Fruit fly (Drosophila melanogaster) whole organism, wandering third instar larva: Measurements from ENCODE around the gene escl.

Source experiments
- Abd-B ChIP-seq: fragments of >200 bp; optimal IDR thresholded peaks from 2 replicates; lab custom pipeline; 2017; ENCODE audit warnings: missing biosample characterization, missing genetic modification characterization
- CG32264 ChIP-seq: fragments of 200-800 bp; sonication (Bioruptor generic); optimal IDR thresholded peaks from 2 replicates; lab custom pipeline; 2016; ENCODE audit warnings: missing biosample characterization, missing genetic modification characterization
- CG9705 ChIP-seq: fragments of 200-800 bp; sonication (Bioruptor generic); optimal IDR thresholded peaks from 2 replicates; lab custom pipeline; 2018; ENCODE audit warnings: missing biosample characterization, mild to moderate bottlenecking, missing genetic modification characterization
- CrebA ChIP-seq: fragments of 200-800 bp; sonication (Bioruptor generic); optimal IDR thresholded peaks from 2 replicates; lab custom pipeline; 2016; ENCODE audit warnings: missing biosample characterization, mild to moderate bottlenecking, missing genetic modification characterization, borderline replicate concordance
- Dfd ChIP-seq: fragments of >200 bp; optimal IDR thresholded peaks from 2 replicates; lab custom pipeline; 2017; ENCODE audit warnings: missing biosample characterization, missing genetic modification characterization
- Dif ChIP-seq: fragments of 200-275, 200-300 bp; sonication (Bioruptor generic); optimal IDR thresholded peaks from 2 replicates; lab custom pipeline; 2018; ENCODE audit warnings: missing biosample characterization, missing genetic modification characterization; ENCODE audit not compliant: partially characterized antibody
- GATAd ChIP-seq: sonication (Bioruptor generic); optimal IDR thresholded peaks from 2 replicates; lab custom pipeline; 2016; ENCODE audit warnings: missing biosample characterization, missing genetic modification characterization
- HLH106 ChIP-seq: fragments of 200-800 bp; optimal IDR thresholded peaks from 3 replicates; lab custom pipeline; 2019; ENCODE audit warnings: missing biosample characterization, mild to moderate bottlenecking, missing genetic modification characterization, moderate library complexity
- Hnf4 ChIP-seq: fragments of 200-800 bp; sonication (Bioruptor generic); optimal IDR thresholded peaks from 2 replicates; lab custom pipeline; 2016; ENCODE audit warnings: missing biosample characterization, mild to moderate bottlenecking, missing genetic modification characterization
- Hr78 ChIP-seq: fragments of >200 bp; optimal IDR thresholded peaks from 2 replicates; lab custom pipeline; 2017; ENCODE audit warnings: missing biosample characterization, missing genetic modification characterization
- Hr83 ChIP-seq: fragments of 200-300 bp; sonication (Bioruptor generic); optimal IDR thresholded peaks from 2 replicates; lab custom pipeline; 2016; ENCODE audit warnings: missing biosample characterization, mild to moderate bottlenecking, missing genetic modification characterization, moderate library complexity; ENCODE audit not compliant: poor library complexity, severe bottlenecking
- Jra ChIP-seq: sonication (Bioruptor generic); optimal IDR thresholded peaks from 2 replicates; lab custom pipeline; 2016; ENCODE audit warnings: missing biosample characterization, missing genetic modification characterization
- Mio ChIP-seq: sonication (Bioruptor generic); optimal IDR thresholded peaks from 2 replicates; lab custom pipeline; 2016; ENCODE audit warnings: missing biosample characterization, missing genetic modification characterization
- Myc ChIP-seq: fragments of >200 bp; optimal IDR thresholded peaks from 2 replicates; lab custom pipeline; 2017
- N ChIP-seq: fragments of >200 bp; optimal IDR thresholded peaks from 2 replicates; lab custom pipeline; 2018; ENCODE audit warnings: missing biosample characterization, missing external identifiers, missing genetic modification characterization
- OdsH ChIP-seq: fragments of 200-800 bp; sonication (Bioruptor generic); optimal IDR thresholded peaks from 2 replicates; lab custom pipeline; 2016; ENCODE audit warnings: missing biosample characterization, mild to moderate bottlenecking, missing genetic modification characterization
- Rel ChIP-seq, 2 experiments: fragments of 200-800 bp; sonication (Bioruptor generic) in 1 of 2; optimal IDR thresholded peaks; 2 replicates in 1 of 2; 3 replicates in 1 of 2; lab custom pipeline; 2016 to 2019; ENCODE audit warnings: mild to moderate bottlenecking in 2 of 2, missing biosample characterization in 2 of 2, missing genetic modification characterization in 2 of 2, moderate library complexity in 1 of 2
- Sp1 ChIP-seq: fragments of 200-800 bp; sonication (Bioruptor generic); optimal IDR thresholded peaks from 3 replicates; lab custom pipeline; 2019; ENCODE audit warnings: missing biosample characterization, mild to moderate bottlenecking, missing genetic modification characterization, moderate library complexity
- Vsx2 ChIP-seq: fragments of 200-300, 225-300 bp; sonication (Bioruptor generic); optimal IDR thresholded peaks from 2 replicates; lab custom pipeline; 2018; ENCODE audit warnings: missing biosample characterization, missing genetic modification characterization; ENCODE audit not compliant: partially characterized antibody
- br ChIP-seq: fragments of 200-800 bp; sonication (Bioruptor generic); optimal IDR thresholded peaks from 2 replicates; lab custom pipeline; 2016; ENCODE audit warnings: missing biosample characterization, missing genetic modification characterization
- brk ChIP-seq: fragments of 200-800 bp; sonication (Bioruptor generic); optimal IDR thresholded peaks from 2 replicates; lab custom pipeline; 2016; ENCODE audit warnings: missing biosample characterization, mild to moderate bottlenecking, missing genetic modification characterization
- dl ChIP-seq, 2 experiments: fragments of 175-275, 200-275 bp in 1 of 2; fragments of 200-275 bp in 1 of 2; sonication (Bioruptor generic); optimal IDR thresholded peaks; lab custom pipeline; 2018; ENCODE audit warnings: mild to moderate bottlenecking in 2 of 2, missing biosample characterization in 2 of 2, missing genetic modification characterization in 2 of 2, moderate library complexity in 2 of 2; ENCODE audit not compliant: partially characterized antibody in 2 of 2, insufficient read depth in 1 of 2
- dsf ChIP-seq: sonication (Bioruptor generic); optimal IDR thresholded peaks from 2 replicates; lab custom pipeline; 2016; ENCODE audit warnings: missing biosample characterization, missing genetic modification characterization, borderline replicate concordance
- ey ChIP-seq: fragments of 200-800 bp; sonication (Bioruptor generic); optimal IDR thresholded peaks from 2 replicates; lab custom pipeline; 2016; ENCODE audit warnings: missing biosample characterization, missing genetic modification characterization
- foxo ChIP-seq, 2 experiments: fragments of 200-800 bp; sonication (Bioruptor generic); optimal IDR thresholded peaks; 2 replicates in 1 of 2; 3 replicates in 1 of 2; lab custom pipeline; 2016 to 2017; ENCODE audit warnings: missing biosample characterization in 2 of 2, missing genetic modification characterization in 2 of 2
- fru ChIP-seq: fragments of 200-800 bp; sonication (Bioruptor generic); optimal IDR thresholded peaks from 3 replicates; lab custom pipeline; 2016; ENCODE audit warnings: missing biosample characterization, mild to moderate bottlenecking, missing genetic modification characterization
- h ChIP-seq: fragments of 200-800 bp; sonication (Bioruptor generic); optimal IDR thresholded peaks from 3 replicates; lab custom pipeline; 2016; ENCODE audit warnings: missing biosample characterization, mild to moderate bottlenecking, missing genetic modification characterization
- jim ChIP-seq: fragments of 175-275, 200-325 bp; sonication (Bioruptor generic); optimal IDR thresholded peaks from 2 replicates; lab custom pipeline; 2016; ENCODE audit warnings: missing biosample characterization, mild to moderate bottlenecking, missing genetic modification characterization
- lola ChIP-seq: fragments of >200 bp; optimal IDR thresholded peaks from 2 replicates; lab custom pipeline; 2017; ENCODE audit warnings: missing biosample characterization, missing genetic modification characterization
- pan ChIP-seq: fragments of >200 bp; optimal IDR thresholded peaks from 2 replicates; lab custom pipeline; 2017
- psq ChIP-seq: fragments of 200-800 bp; sonication (Bioruptor generic); optimal IDR thresholded peaks from 3 replicates; lab custom pipeline; 2017; ENCODE audit warnings: missing biosample characterization, mild to moderate bottlenecking, missing genetic modification characterization, moderate library complexity
- rgr ChIP-seq: fragments of 200-800 bp; sonication (Bioruptor generic); optimal IDR thresholded peaks from 3 replicates; lab custom pipeline; 2016; ENCODE audit warnings: missing biosample characterization, mild to moderate bottlenecking, missing genetic modification characterization
- sage ChIP-seq: fragments of 200-800 bp; sonication (Bioruptor generic); optimal IDR thresholded peaks from 2 replicates; lab custom pipeline; 2016; ENCODE audit warnings: missing biosample characterization, mild to moderate bottlenecking, missing genetic modification characterization
- sv ChIP-seq: fragments of 200-800 bp; sonication (Bioruptor generic); optimal IDR thresholded peaks from 3 replicates; lab custom pipeline; 2016; ENCODE audit warnings: missing biosample characterization, missing genetic modification characterization
- tai ChIP-seq: sonication (Bioruptor generic); optimal IDR thresholded peaks from 2 replicates; lab custom pipeline; 2016; ENCODE audit warnings: missing biosample characterization, missing genetic modification characterization
- usp ChIP-seq: fragments of >200 bp; optimal IDR thresholded peaks from 2 replicates; lab custom pipeline; 2017; ENCODE audit warnings: missing biosample characterization, missing genetic modification characterization
- woc ChIP-seq: sonication (Bioruptor generic); optimal IDR thresholded peaks from 2 replicates; lab custom pipeline; 2016; ENCODE audit warnings: missing biosample characterization, mild to moderate bottlenecking, missing genetic modification characterization

Gene escl

dm6 chr2L:12007853-12008252 lies 17.1 kb downstream of the escl start, which contains the start of gene Rh5:
Gene Rh5, plus strand, starts transcription at chr2L:12008153.
- TF ChIP-seq dsf (GFP tag; lab: Kevin White, UChicago), result no peak
- no peak for TF ChIP-seq Vsx2
- no peak for TF ChIP-seq Dfd (GFP tag; lab: Kevin White, UChicago)
- no peak for TF ChIP-seq GATAd (GFP tag; lab: Kevin White, UChicago)
- no peak for TF ChIP-seq CG32264
- no peak for TF ChIP-seq Sp1

- TF ChIP-seq Sp1 (peak; percentile 45), foxo (GFP tag; optimal IDR thresholded peaks at IDR 0.05; lab: Kevin White, UChicago) (peak in 1 of 2 experiments; percentile 22), sv (GFP tag; lab: Kevin White, UChicago) (no peak), psq (GFP tag; lab: Kevin White, UChicago) (peak; percentile 12), Jra (peak; percentile 51), dl (GFP tag; optimal IDR thresholded peaks at IDR 0.05; lab: Kevin White, UChicago; ENCODE audit: insufficient read depth in 1 of 2, partially characterized antibody in 2 of 2) (peak; percentile 61 to 69), Rel (GFP tag; optimal IDR thresholded peaks at IDR 0.05; lab: Kevin White, UChicago) (no peak), Rel (tag; optimal IDR thresholded peaks at IDR 0.05; lab: Kevin White, UChicago) (peak; percentile 81), Hr78 (GFP tag; lab: Kevin White, UChicago) (no peak), GATAd (GFP tag; lab: Kevin White, UChicago) (no peak), HLH106 (tag; lab: Kevin White, UChicago) (peak; percentile 13), ey (GFP tag; lab: Kevin White, UChicago) (no peak), CG32264 (no peak), Mio (GFP tag; lab: Kevin White, UChicago) (peak; percentile 4), fru (GFP tag; lab: Kevin White, UChicago) (peak; percentile 17), brk (no peak), pan (lab: Kevin White, UChicago) (no peak), h (GFP tag; lab: Kevin White, UChicago) (peak; percentile 70), br (GFP tag; lab: Kevin White, UChicago) (peak; percentile 39), Hr83 (GFP tag; lab: Kevin White, UChicago) (peak; percentile 57), Hnf4 (GFP tag; lab: Kevin White, UChicago) (peak; percentile 49), Dfd (GFP tag; lab: Kevin White, UChicago) (no peak)
These were observed 19.6 kb downstream of the escl start for dm6 chr2L:12010100-12010876.

dm6 chr2L:12010877-12011666 lies 20.3 kb downstream of the escl start:
- no peak for TF ChIP-seq Vsx2
- TF ChIP-seq fru (GFP tag; lab: Kevin White, UChicago), result peak; percentile 91
- no peak for TF ChIP-seq tai (GFP tag; lab: Kevin White, UChicago)
- peak; percentile 76 for TF ChIP-seq psq (GFP tag; lab: Kevin White, UChicago)
- peak; percentile 84 for TF ChIP-seq sage
- peak; percentile 46 to 78 for TF ChIP-seq dl (GFP tag; optimal IDR thresholded peaks at IDR 0.05; lab: Kevin White, UChicago; ENCODE audit: insufficient read depth in 1 of 2, partially characterized antibody in 2 of 2)
- no peak for TF ChIP-seq pan (lab: Kevin White, UChicago)
- TF ChIP-seq CG9705, result peak; percentile 95
- no peak for TF ChIP-seq lola (GFP tag; lab: Kevin White, UChicago)
- peak; percentile 32 for TF ChIP-seq Mio (GFP tag; lab: Kevin White, UChicago)
- no peak for TF ChIP-seq N (GFP tag; lab: Kevin White, UChicago)
- TF ChIP-seq CG32264, result peak; percentile 56
- peak; percentile 91 for TF ChIP-seq OdsH (GFP tag; lab: Kevin White, UChicago)
- TF ChIP-seq Jra, result peak; percentile 77
- no peak for TF ChIP-seq Dif
- TF ChIP-seq Abd-B, result no peak
- TF ChIP-seq h (GFP tag; lab: Kevin White, UChicago), result peak; percentile 92
- TF ChIP-seq sv (GFP tag; lab: Kevin White, UChicago), result peak; percentile 84
- no peak for TF ChIP-seq Rel (GFP tag; optimal IDR thresholded peaks at IDR 0.05; lab: Kevin White, UChicago)
- peak; percentile 69 for TF ChIP-seq Rel (tag; optimal IDR thresholded peaks at IDR 0.05; lab: Kevin White, UChicago)
- no peak for TF ChIP-seq brk
- TF ChIP-seq foxo (GFP tag; optimal IDR thresholded peaks at IDR 0.05; lab: Kevin White, UChicago), result peak in 1 of 2 experiments; percentile 92
- TF ChIP-seq Hr78 (GFP tag; lab: Kevin White, UChicago), result no peak
- no peak for TF ChIP-seq Dfd (GFP tag; lab: Kevin White, UChicago)
- TF ChIP-seq HLH106 (tag; lab: Kevin White, UChicago), result peak; percentile 97
- TF ChIP-seq Hr83 (GFP tag; lab: Kevin White, UChicago), result peak; percentile 2
- TF ChIP-seq jim (GFP tag; lab: Kevin White, UChicago), result no peak
- TF ChIP-seq dsf (GFP tag; lab: Kevin White, UChicago), result peak; percentile 4
- TF ChIP-seq woc (GFP tag; lab: Kevin White, UChicago), result peak; percentile 91
- peak; percentile 92 for TF ChIP-seq ey (GFP tag; lab: Kevin White, UChicago)
- TF ChIP-seq Hnf4 (GFP tag; lab: Kevin White, UChicago), result peak; percentile 75
- TF ChIP-seq CrebA, result no peak
- no peak for TF ChIP-seq Myc (lab: Kevin White, UChicago)
- TF ChIP-seq br (GFP tag; lab: Kevin White, UChicago), result peak; percentile 92
- peak; percentile 86 for TF ChIP-seq rgr (GFP tag; lab: Kevin White, UChicago)
- TF ChIP-seq GATAd (GFP tag; lab: Kevin White, UChicago), result no peak
- peak; percentile 96 for TF ChIP-seq Sp1
- no peak for TF ChIP-seq usp (GFP tag; lab: Kevin White, UChicago)
